Fruit fly (Drosophila melanogaster) whole organism, embryonic: ENCODE data around the gene sky.

Source experiments
- Adf1 ChIP-seq: fragments of 200-800 bp; sonication (Bioruptor generic); IDR thresholded peaks from 2 replicates; pipeline ENCODE4 v1.3.6; 2022; ENCODE audit warnings: missing biosample characterization, missing genetic modification characterization
- Asciz ChIP-seq: fragments of 200-800 bp; sonication (Bioruptor generic); optimal IDR thresholded peaks from 2 replicates; lab custom pipeline; 2017; ENCODE audit warnings: missing biosample characterization, mild to moderate bottlenecking, missing genetic modification characterization, missing genetic modification reagents
- Atf-2 ChIP-seq: fragments of 200-800 bp; sonication (Bioruptor generic); optimal IDR thresholded peaks from 2 replicates; lab custom pipeline; 2016; ENCODE audit warnings: missing biosample characterization, missing genetic modification characterization
- BEAF-32 ChIP-seq: fragments of 200-800 bp; sonication (Bioruptor generic); optimal IDR thresholded peaks from 3 replicates; lab custom pipeline; 2017; ENCODE audit warnings: missing biosample characterization, missing genetic modification characterization, mild to moderate bottlenecking, moderate library complexity, missing genetic modification reagents
- Bdp1 ChIP-seq: fragments of 200-800 bp; sonication (Bioruptor generic); optimal IDR thresholded peaks from 3 replicates; lab custom pipeline; 2016; ENCODE audit warnings: missing biosample characterization, missing genetic modification characterization
- Blimp-1 ChIP-seq: fragments of 200-800 bp; sonication (Bioruptor generic); optimal IDR thresholded peaks from 3 replicates; lab custom pipeline; 2018; ENCODE audit warnings: missing biosample characterization, missing genetic modification characterization, mild to moderate bottlenecking, moderate library complexity, missing genetic modification reagents
- CG10366 ChIP-seq: fragments of 200-800 bp; sonication (Bioruptor generic); IDR thresholded peaks from 2 replicates; pipeline ENCODE4 v1.3.6; 2022; ENCODE audit warnings: missing biosample characterization, missing genetic modification characterization
- CG12769 ChIP-seq: fragments of 200-800 bp; sonication (Bioruptor generic); optimal IDR thresholded peaks from 2 replicates; lab custom pipeline; 2019; ENCODE audit warnings: missing biosample characterization, mild to moderate bottlenecking, missing genetic modification characterization, moderate library complexity
- CG15479 ChIP-seq: fragments of 200-800 bp; sonication (Bioruptor generic); optimal IDR thresholded peaks from 3 replicates; lab custom pipeline; 2019; ENCODE audit warnings: missing biosample characterization, mild to moderate bottlenecking, missing genetic modification characterization, moderate library complexity
- CG16863 ChIP-seq: fragments of 200-800 bp; sonication (Bioruptor generic); optimal IDR thresholded peaks from 3 replicates; lab custom pipeline; 2016; ENCODE audit warnings: missing biosample characterization, missing genetic modification characterization
- CG30020 ChIP-seq: fragments of 200-800 bp; optimal IDR thresholded peaks from 2 replicates; lab custom pipeline; 2019; ENCODE audit warnings: missing biosample characterization, mild to moderate bottlenecking, missing genetic modification characterization, moderate library complexity
- CG3065 ChIP-seq: fragments of 200-800 bp; sonication (Bioruptor generic); optimal IDR thresholded peaks from 2 replicates; lab custom pipeline; 2016; ENCODE audit warnings: missing biosample characterization, missing genetic modification characterization
- CG5180 ChIP-seq: fragments of 200-800 bp; sonication (Bioruptor generic); optimal IDR thresholded peaks from 3 replicates; lab custom pipeline; 2017; ENCODE audit warnings: missing biosample characterization, missing genetic modification characterization, mild to moderate bottlenecking, moderate library complexity, missing genetic modification reagents
- CG6813 ChIP-seq: fragments of 200-800 bp; sonication (Bioruptor generic); optimal IDR thresholded peaks from 2 replicates; lab custom pipeline; 2017; ENCODE audit warnings: missing biosample characterization, missing genetic modification characterization, mild to moderate bottlenecking, moderate library complexity, missing genetic modification reagents
- CG7786 ChIP-seq: fragments of 200-800 bp; sonication (Bioruptor generic); optimal IDR thresholded peaks from 2 replicates; lab custom pipeline; 2016; ENCODE audit warnings: missing biosample characterization, missing genetic modification characterization
- CG7928 ChIP-seq: fragments of 200-800 bp; sonication (Bioruptor generic); optimal IDR thresholded peaks from 2 replicates; lab custom pipeline; 2017; ENCODE audit warnings: missing biosample characterization, mild to moderate bottlenecking, missing genetic modification characterization
- CG8388 ChIP-seq: fragments of 200-800 bp; sonication (Bioruptor generic); optimal IDR thresholded peaks from 2 replicates; lab custom pipeline; 2019; ENCODE audit warnings: missing biosample characterization, mild to moderate bottlenecking, missing genetic modification characterization, moderate library complexity
- CG8765 ChIP-seq: fragments of 200-800 bp; sonication (Bioruptor generic); IDR thresholded peaks from 2 replicates; pipeline ENCODE4 v1.3.6; 2022; ENCODE audit warnings: missing biosample characterization, missing genetic modification characterization
- CG8944 ChIP-seq: fragments of 200-800 bp; sonication (Bioruptor generic); optimal IDR thresholded peaks from 3 replicates; lab custom pipeline; 2016; ENCODE audit warnings: missing biosample characterization, missing genetic modification characterization
- CTCF ChIP-seq: fragments of 200-800 bp; sonication (Bioruptor generic); optimal IDR thresholded peaks from 2 replicates; lab custom pipeline; 2017; ENCODE audit warnings: missing biosample characterization, mild to moderate bottlenecking, missing genetic modification characterization, moderate library complexity
- Deaf1 ChIP-seq: fragments of 200-800 bp; optimal IDR thresholded peaks from 3 replicates; lab custom pipeline; 2019; ENCODE audit warnings: missing biosample characterization, mild to moderate bottlenecking, missing genetic modification characterization, moderate library complexity
- Fer2 ChIP-seq: fragments of 200-800 bp; sonication (Bioruptor generic); optimal IDR thresholded peaks from 2 replicates; lab custom pipeline; 2018; ENCODE audit warnings: missing biosample characterization, mild to moderate bottlenecking, missing genetic modification characterization, moderate library complexity
- HLH3B ChIP-seq: fragments of 200-800 bp; sonication (Bioruptor generic); IDR thresholded peaks from 2 replicates; pipeline ENCODE4 v1.3.6; 2022; ENCODE audit warnings: missing biosample characterization, missing genetic modification characterization
- HLH54F ChIP-seq: fragments of 200-800 bp; sonication (Bioruptor generic); optimal IDR thresholded peaks from 3 replicates; lab custom pipeline; 2016; ENCODE audit warnings: missing biosample characterization, missing genetic modification characterization
- Hey ChIP-seq: fragments of 200-800 bp; sonication (Bioruptor generic); optimal IDR thresholded peaks from 3 replicates; lab custom pipeline; 2018; ENCODE audit warnings: missing biosample characterization, mild to moderate bottlenecking, missing genetic modification characterization
- Mad ChIP-seq: fragments of 200-800 bp; sonication (Bioruptor generic); optimal IDR thresholded peaks from 2 replicates; lab custom pipeline; 2016; ENCODE audit warnings: missing biosample characterization, missing genetic modification characterization
- NC2α ChIP-seq: fragments of 200-800 bp; sonication (Bioruptor generic); optimal IDR thresholded peaks from 2 replicates; lab custom pipeline; 2016; ENCODE audit warnings: missing biosample characterization, missing genetic modification characterization
- Oaz ChIP-seq: fragments of 200-800 bp; sonication (Bioruptor generic); IDR thresholded peaks from 2 replicates; pipeline ENCODE4 v1.3.6; 2022; ENCODE audit warnings: missing biosample characterization, missing genetic modification characterization
- Optix ChIP-seq: fragments of 200-800 bp; sonication (Bioruptor generic); IDR thresholded peaks from 3 replicates; pipeline ENCODE4 v1.3.6; 2022; ENCODE audit warnings: missing biosample characterization, missing genetic modification characterization
- Scr ChIP-seq: fragments of 200-800 bp; sonication (Bioruptor generic); IDR thresholded peaks from 2 replicates; pipeline ENCODE4 v1.3.6; 2022; ENCODE audit warnings: missing biosample characterization, missing genetic modification characterization; ENCODE audit not compliant: partially characterized antibody
- TFAM ChIP-seq: fragments of 200-800 bp; sonication (Bioruptor generic); optimal IDR thresholded peaks from 2 replicates; lab custom pipeline; 2017; ENCODE audit warnings: missing biosample characterization, missing genetic modification characterization, inconsistent platforms
- Trl ChIP-seq, 3 experiments: fragments of >200 bp in 2 of 3; fragments of 200-800 bp in 1 of 3; sonication (Bioruptor generic) in 1 of 3; optimal IDR thresholded peaks; 2 replicates in 1 of 3; 3 replicates in 2 of 3; lab custom pipeline; 2016 to 2017; ENCODE audit warnings: missing biosample characterization in 1 of 3, missing genetic modification characterization in 1 of 3
- Xrp1 ChIP-seq: fragments of 200-800 bp; sonication (Bioruptor generic); IDR thresholded peaks from 2 replicates; pipeline ENCODE4 v1.3.6; 2022; ENCODE audit warnings: missing biosample characterization, missing genetic modification characterization
- cato ChIP-seq: fragments of 200-800 bp; sonication (Bioruptor generic); optimal IDR thresholded peaks from 2 replicates; lab custom pipeline; 2016; ENCODE audit warnings: missing biosample characterization, missing genetic modification characterization, borderline replicate concordance
- chif ChIP-seq, 2 experiments: fragments of 200-800 bp; sonication (Bioruptor generic); optimal IDR thresholded peaks; 3 replicates each; lab custom pipeline; 2016; ENCODE audit warnings: missing biosample characterization in 2 of 2, missing genetic modification characterization in 2 of 2
- eve ChIP-seq, 2 experiments: fragments of >200 bp; optimal IDR thresholded peaks; 2 replicates each; lab custom pipeline; 2017; ENCODE audit warnings: missing biosample characterization in 2 of 2, missing genetic modification characterization in 2 of 2
- fd102C ChIP-seq: fragments of 200-800 bp; sonication (Bioruptor generic); optimal IDR thresholded peaks from 2 replicates; lab custom pipeline; 2018; ENCODE audit warnings: missing biosample characterization, mild to moderate bottlenecking, missing genetic modification characterization, moderate library complexity
- h ChIP-seq: fragments of >200 bp; optimal IDR thresholded peaks from 2 replicates; lab custom pipeline; 2017
- ken ChIP-seq: fragments of 200-800 bp; sonication (Bioruptor generic); IDR thresholded peaks from 3 replicates; pipeline ENCODE4 v1.3.6; 2022; ENCODE audit warnings: missing biosample characterization, missing genetic modification characterization
- kni ChIP-seq: fragments of 200-800 bp; sonication (Bioruptor generic); optimal IDR thresholded peaks from 3 replicates; lab custom pipeline; 2017; ENCODE audit warnings: mild to moderate bottlenecking, missing biosample characterization, missing genetic modification reagents, missing genetic modification characterization
- nom ChIP-seq: fragments of 200-800 bp; sonication (Bioruptor generic); optimal IDR thresholded peaks from 2 replicates; lab custom pipeline; 2017; ENCODE audit warnings: missing biosample characterization, missing genetic modification characterization, mild to moderate bottlenecking, moderate library complexity, missing genetic modification reagents
- oc ChIP-seq: fragments of 200-800 bp; sonication (Bioruptor generic); optimal IDR thresholded peaks from 2 replicates; lab custom pipeline; 2018; ENCODE audit warnings: missing biosample characterization, mild to moderate bottlenecking, missing genetic modification characterization, moderate library complexity
- psq ChIP-seq: fragments of 200-800 bp; sonication (Bioruptor generic); optimal IDR thresholded peaks from 2 replicates; lab custom pipeline; 2017; ENCODE audit warnings: missing biosample characterization, missing genetic modification characterization
- run ChIP-seq: fragments of 200-800 bp; sonication (Bioruptor generic); optimal IDR thresholded peaks from 3 replicates; lab custom pipeline; 2018; ENCODE audit warnings: missing biosample characterization, mild to moderate bottlenecking, missing genetic modification characterization
- scrt ChIP-seq: fragments of 200-800 bp; sonication (Bioruptor generic); optimal IDR thresholded peaks from 2 replicates; lab custom pipeline; 2018; ENCODE audit warnings: missing biosample characterization, mild to moderate bottlenecking, missing genetic modification characterization, moderate library complexity
- sens ChIP-seq: fragments of 200-800 bp; sonication (Bioruptor generic); peaks from one replicate; lab custom pipeline; 2016; ENCODE audit warnings: missing biosample characterization, missing genetic modification characterization
- sens-2 ChIP-seq: fragments of 200-800 bp; sonication (Bioruptor generic); IDR thresholded peaks from 2 replicates; pipeline ENCODE4 v1.3.6; 2022; ENCODE audit warnings: missing biosample characterization, missing genetic modification characterization
- sim ChIP-seq: fragments of 200-800 bp; sonication (Bioruptor generic); IDR thresholded peaks from 2 replicates; pipeline ENCODE4 v1.3.6; 2022; ENCODE audit warnings: missing biosample characterization, missing genetic modification characterization
- tgo ChIP-seq: fragments of 200-800 bp; sonication (Bioruptor generic); IDR thresholded peaks from 3 replicates; pipeline ENCODE4 v1.3.6; 2022; ENCODE audit warnings: missing biosample characterization, missing genetic modification characterization
- tll ChIP-seq, 2 experiments: fragments of 200-800 bp in 1 of 2; fragments of >200 bp in 1 of 2; sonication (Bioruptor generic) in 1 of 2; optimal IDR thresholded peaks; 2 replicates each; lab custom pipeline; 2017 to 2019; ENCODE audit warnings: missing biosample characterization in 2 of 2, missing genetic modification characterization in 2 of 2, mild to moderate bottlenecking in 1 of 2, moderate library complexity in 1 of 2
- z ChIP-seq: fragments of 200-800 bp; sonication (Bioruptor generic); IDR thresholded peaks from 3 replicates; pipeline ENCODE4 v1.3.6; 2022; ENCODE audit warnings: missing biosample characterization, missing genetic modification characterization

sky gene

dm6 chr2L:20916672-20917209, 2.0 kb downstream of the sky start:
- no peak for TF ChIP-seq Mad (GFP tag; lab: Kevin White, UChicago)
- TF ChIP-seq BEAF-32 (GFP tag; lab: Kevin White, UChicago): no peak
- TF ChIP-seq CTCF (GFP tag; lab: Kevin White, UChicago): no peak
- TF ChIP-seq Blimp-1 (GFP tag; lab: Kevin White, UChicago): peak; percentile 23
- TF ChIP-seq CG3065 (GFP tag; lab: Kevin White, UChicago): peak; percentile 65
- TF ChIP-seq CG15479: peak; percentile 54
- no peak for TF ChIP-seq CG5180 (GFP tag; lab: Kevin White, UChicago)
- TF ChIP-seq run (tag; lab: Kevin White, UChicago): no peak
- no peak for TF ChIP-seq Oaz (GFP tag; lab: Robert Waterston, UW)
- TF ChIP-seq CG16863: no peak
- TF ChIP-seq Scr (GFP tag; lab: Robert Waterston, UW): no peak
- TF ChIP-seq CG12769 (tag; lab: Kevin White, UChicago): no peak
- TF ChIP-seq oc (tag; lab: Kevin White, UChicago): no peak
- TF ChIP-seq Xrp1 (GFP tag; lab: Robert Waterston, UW): no peak
- no peak for TF ChIP-seq CG10366 (GFP tag; lab: Robert Waterston, UW)
- no peak for TF ChIP-seq sens-2 (GFP tag; lab: Robert Waterston, UW)
- TF ChIP-seq Trl (optimal IDR thresholded peaks at IDR 0.05; lab: Kevin White, UChicago): peak in 1 of 2 experiments; percentile 18
- TF ChIP-seq Trl (GFP tag; optimal IDR thresholded peaks at IDR 0.05; lab: Kevin White, UChicago): no peak
- no peak for TF ChIP-seq TFAM (GFP tag; lab: Kevin White, UChicago)
- TF ChIP-seq CG8388 (GFP tag; lab: Kevin White, UChicago): no peak
- no peak for TF ChIP-seq h
- no peak for TF ChIP-seq CG7928 (GFP tag; lab: Kevin White, UChicago)
- no peak for TF ChIP-seq Bdp1 (GFP tag; lab: Kevin White, UChicago)
- TF ChIP-seq Adf1: no peak
- TF ChIP-seq z (GFP tag; lab: Robert Waterston, UW): no peak
- no peak for TF ChIP-seq CG8944 (GFP tag; lab: Kevin White, UChicago)
- TF ChIP-seq sens: peak; percentile 44
- TF ChIP-seq nom (GFP tag; lab: Kevin White, UChicago): peak; percentile 92
- no peak for TF ChIP-seq CG8765 (GFP tag; lab: Robert Waterston, UW)
- no peak for TF ChIP-seq ken (GFP tag; lab: Robert Waterston, UW)
- TF ChIP-seq Atf-2: no peak
- peak in 1 of 2 experiments; percentile 55 for TF ChIP-seq eve (GFP tag; optimal IDR thresholded peaks at IDR 0.05; lab: Kevin White, UChicago)
- TF ChIP-seq Fer2 (tag; lab: Kevin White, UChicago): no peak
- no peak for TF ChIP-seq Asciz (GFP tag; lab: Kevin White, UChicago)
- 0 out of 2 replicates have a peak, but pooled peaks have one; percentile 16 for TF ChIP-seq sim
- TF ChIP-seq HLH54F (GFP tag; lab: Kevin White, UChicago): no peak
- no peak for TF ChIP-seq cato (GFP tag; lab: Kevin White, UChicago)
- TF ChIP-seq CG30020 (tag; lab: Kevin White, UChicago): no peak
- no peak for TF ChIP-seq CG6813 (GFP tag; lab: Kevin White, UChicago)
- TF ChIP-seq Deaf1: no peak
- TF ChIP-seq scrt (GFP tag; lab: Kevin White, UChicago): no peak
- TF ChIP-seq Hey (tag; lab: Kevin White, UChicago): no peak
- no peak for TF ChIP-seq chif (GFP tag; optimal IDR thresholded peaks at IDR 0.05; lab: Kevin White, UChicago)
- TF ChIP-seq tll (GFP tag; optimal IDR thresholded peaks at IDR 0.05; lab: Kevin White, UChicago): peak in 1 of 2 experiments; percentile 12
- TF ChIP-seq HLH3B (GFP tag; lab: Robert Waterston, UW): no peak
- no peak for TF ChIP-seq CG7786 (GFP tag; lab: Kevin White, UChicago)
- TF ChIP-seq psq (GFP tag; lab: Kevin White, UChicago): peak; percentile 67
- TF ChIP-seq tgo (GFP tag; lab: Robert Waterston, UW): no peak
- TF ChIP-seq Optix (GFP tag; lab: Robert Waterston, UW): no peak
- TF ChIP-seq fd102C (GFP tag; lab: Kevin White, UChicago): no peak
- peak; percentile 24 for TF ChIP-seq kni (GFP tag; lab: Kevin White, UChicago)
- TF ChIP-seq NC2α (GFP tag; lab: Kevin White, UChicago): no peak
